Worm (Caenorhabditis elegans) whole organism, late embryonic: ENCODE results near the gene ZK177.12.

Experiments
- ceh-24 ChIP-seq: sonication (generic microtip); optimal IDR thresholded peaks from 2 replicates; lab custom pipeline; 2016; ENCODE audit warnings: mild to moderate bottlenecking, missing genetic modification characterization, missing compliant biosample characterization
- ceh-9 ChIP-seq: sonication (generic microtip); optimal IDR thresholded peaks from 2 replicates; lab custom pipeline; 2016; ENCODE audit warnings: mild to moderate bottlenecking, missing genetic modification characterization, inconsistent platforms, missing compliant biosample characterization
- hlh-8 ChIP-seq: sonication (generic microtip); optimal IDR thresholded peaks from 2 replicates; lab custom pipeline; 2016; ENCODE audit warnings: missing genotype, missing genetic modification characterization, missing compliant biosample characterization
- lim-6 ChIP-seq: sonication (generic microtip); optimal IDR thresholded peaks from 2 replicates; lab custom pipeline; 2016; ENCODE audit warnings: missing genetic modification characterization, missing compliant biosample characterization
- lin-11 ChIP-seq: fragments of 200-800 bp; sonication (Bioruptor generic); optimal IDR thresholded peaks from 2 replicates; lab custom pipeline; 2018; ENCODE audit warnings: mild to moderate bottlenecking, missing genetic modification characterization, missing compliant biosample characterization
- nfya-1 ChIP-seq: sonication (generic microtip); optimal IDR thresholded peaks from 2 replicates; lab custom pipeline; 2017; ENCODE audit warnings: missing genetic modification characterization, mild to moderate bottlenecking, missing compliant biosample characterization, antibody characterized with exemption, moderate library complexity
- npax-4 ChIP-seq: sonication (generic microtip); optimal IDR thresholded peaks from 2 replicates; lab custom pipeline; 2016; ENCODE audit warnings: missing genetic modification characterization, missing compliant biosample characterization
- sox-4 ChIP-seq: sonication (generic microtip); optimal IDR thresholded peaks from 2 replicates; lab custom pipeline; 2017; ENCODE audit warnings: mild to moderate bottlenecking, missing genetic modification characterization, inconsistent platforms, missing compliant biosample characterization
- ttx-3 ChIP-seq: sonication (generic microtip); optimal IDR thresholded peaks from 2 replicates; lab custom pipeline; 2016; ENCODE audit warnings: missing genetic modification reagents, missing genetic modification characterization, missing compliant biosample characterization

- TF ChIP-seq hlh-8 (no peak), ceh-9 (no peak), lim-6 (tag; lab: Kevin White, UChicago) (no peak), npax-4 (no peak), ttx-3 (tag; lab: Kevin White, UChicago) (no peak), lin-11 (tag; lab: Kevin White, UChicago) (no peak), ceh-24 (tag; lab: Kevin White, UChicago) (no peak), nfya-1 (tag; lab: Kevin White, UChicago) (no peak), sox-4 (tag; lab: Kevin White, UChicago) (no peak)
Observed at ce11 chrII:5553531-5553930, 32.0 kb downstream of the ZK177.12 start.
